Fruit fly (Drosophila melanogaster): ENCODE data around the gene RpL10Ab.

Gene RpL10Ab

DNA sequence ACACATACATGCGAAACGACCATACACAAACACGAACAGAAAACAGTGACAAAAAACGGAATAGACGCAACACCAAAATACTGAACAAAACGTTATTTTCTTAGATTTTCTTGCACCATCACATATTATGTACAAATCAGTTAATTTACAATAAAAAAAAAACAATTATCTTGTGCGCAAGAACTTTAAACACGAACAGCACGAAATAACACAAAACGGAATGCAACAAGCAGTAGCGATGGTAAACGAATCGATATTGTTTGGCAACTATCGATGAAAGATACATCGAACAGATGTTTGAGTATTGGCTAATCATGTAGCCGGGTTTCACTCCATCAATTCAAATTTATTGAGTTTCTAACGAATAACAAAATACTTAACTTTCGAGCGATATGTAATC, 32.9 kb upstream of the RpL10Ab start, which contains the start of gene Pi3K68D:
Pi3K68D (minus strand) TSS at position 241 of the 400 bp plus-strand sequence.
- TF ChIP-seq Sox14 (GFP tag; optimal IDR thresholded peaks at IDR 0.05) (peak; percentile 20), Sox102F (GFP tag; optimal IDR thresholded peaks at IDR 0.05) (no peak)

DNA sequence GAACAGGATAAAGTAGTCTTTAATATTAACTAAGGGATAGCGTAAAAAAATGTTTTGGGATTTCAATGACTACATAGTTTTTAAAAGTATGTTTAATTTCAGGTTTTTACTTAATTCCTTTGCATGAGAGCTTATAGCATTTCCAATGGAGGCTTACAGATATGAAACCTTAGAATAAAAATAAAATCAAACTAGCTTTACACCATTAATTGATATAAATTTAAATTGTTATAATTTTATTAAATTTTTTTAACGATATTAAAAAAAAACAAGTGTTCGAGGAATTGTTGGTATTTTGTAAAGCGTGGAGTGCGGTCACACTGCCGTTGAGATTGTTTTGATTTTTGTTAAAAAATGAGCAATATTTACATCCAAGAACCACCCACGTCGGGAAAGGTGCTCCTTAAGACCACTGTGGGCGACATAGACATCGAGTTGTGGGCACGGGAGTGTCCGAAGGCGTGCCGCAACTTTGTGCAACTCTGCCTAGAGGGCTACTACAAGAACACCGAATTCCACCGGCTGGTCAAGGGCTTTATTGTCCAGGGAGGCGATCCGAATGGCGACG, 29.3 kb upstream of the RpL10Ab start, which contains the start of the genes twy and CG10907:
twy (minus strand) TSS at position 51 of the 568 bp plus-strand sequence.
CG10907 (plus strand) TSS at position 282 of the 568 bp plus-strand sequence.
- TF ChIP-seq CG9139 (GFP tag; optimal IDR thresholded peaks at IDR 0.05), result no peak

DNA sequence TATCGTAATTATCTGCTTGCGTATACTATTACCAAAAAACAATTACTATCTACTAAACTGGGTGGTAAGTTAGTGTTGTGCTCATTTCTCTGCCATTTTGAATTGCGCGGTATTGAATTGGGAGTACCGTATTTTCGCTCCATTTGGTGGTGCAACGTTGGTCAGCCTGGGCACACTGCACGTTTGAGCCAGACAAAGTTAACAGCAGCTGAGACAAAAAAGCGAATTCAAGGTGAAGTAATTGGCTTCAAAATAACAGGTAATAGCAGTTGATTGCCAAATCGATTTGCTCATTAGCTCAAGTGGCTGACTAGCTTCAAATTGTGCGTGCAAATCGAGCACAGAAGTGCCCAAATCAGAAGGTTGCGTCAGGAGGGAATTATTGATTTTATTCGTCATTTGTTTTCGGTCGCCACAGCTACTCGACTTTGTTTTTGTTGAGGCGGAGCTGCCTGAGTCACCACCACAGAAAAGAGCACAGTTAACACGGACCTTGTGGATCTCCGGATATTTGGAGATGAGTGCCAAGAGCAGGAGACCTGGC, 27.1 kb upstream of the RpL10Ab start, which contains the start of gene Klp68D:
Klp68D (plus strand) TSS at position 175 of the 544 bp plus-strand sequence.
- TF ChIP-seq spab (GFP tag; optimal IDR thresholded peaks at IDR 0.05), result no peak
- TF ChIP-seq Smox (GFP tag; optimal IDR thresholded peaks at IDR 0.05), result no peak
- TF ChIP-seq Sox14 (GFP tag; optimal IDR thresholded peaks at IDR 0.05), result no peak
- TF ChIP-seq dsx (GFP tag; optimal IDR thresholded peaks at IDR 0.05; ENCODE audit: poor library complexity, severe bottlenecking), result no peak
- TF ChIP-seq CG8319 (GFP tag; optimal IDR thresholded peaks at IDR 0.05), result no peak
- TF ChIP-seq Ets96B (tag; optimal IDR thresholded peaks at IDR 0.05), result no peak
- no peak for TF ChIP-seq CG34406 (GFP tag; optimal IDR thresholded peaks at IDR 0.05)
- TF ChIP-seq Eip75B (GFP tag; optimal IDR thresholded peaks at IDR 0.05), result no peak
- no peak for TF ChIP-seq svp (GFP tag)
- TF ChIP-seq CG4318 (GFP tag; optimal IDR thresholded peaks at IDR 0.05), result no peak
- TF ChIP-seq CG8119 (GFP tag; IDR thresholded peaks at IDR 0.05), result no peak
- TF ChIP-seq cyc (GFP tag; optimal IDR thresholded peaks at IDR 0.05), result no peak
- TF ChIP-seq Eip78C (GFP tag), result no peak
- no peak for TF ChIP-seq CG6163 (GFP tag; IDR thresholded peaks at IDR 0.05)

DNA sequence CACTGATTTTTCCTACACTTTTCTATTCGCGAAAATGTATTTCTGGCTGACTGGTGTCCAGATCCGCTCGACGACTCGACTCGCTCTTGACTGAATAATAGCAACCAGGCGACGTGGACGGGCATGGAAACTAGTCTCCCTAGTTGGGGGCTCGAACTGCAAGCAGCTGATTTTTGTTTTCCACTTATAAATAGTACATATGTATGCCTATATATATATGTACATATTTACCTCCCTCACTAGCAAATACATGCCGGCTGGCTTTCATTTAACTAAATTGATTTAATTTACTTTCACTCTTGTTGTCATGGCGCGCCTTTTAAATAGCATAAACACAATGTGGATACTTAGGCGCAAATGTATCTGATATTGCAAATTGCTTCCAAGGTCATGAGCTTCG, 21.9 kb upstream of the RpL10Ab start, which contains the start of gene Gcat:
Gcat (minus strand) TSS at position 101 of the 400 bp plus-strand sequence.
- TF ChIP-seq Ets21C (GFP tag; optimal IDR thresholded peaks at IDR 0.05) (no peak), vri (GFP tag; optimal IDR thresholded peaks at IDR 0.05) (no peak), pdm3 (GFP tag; optimal IDR thresholded peaks at IDR 0.05) (no peak), Sox14 (GFP tag; optimal IDR thresholded peaks at IDR 0.05) (no peak), cyc (GFP tag; optimal IDR thresholded peaks at IDR 0.05) (no peak), CG32006 (GFP tag; optimal IDR thresholded peaks at IDR 0.05) (no peak), Hr4 (GFP tag; optimal IDR thresholded peaks at IDR 0.05) (no peak)

DNA sequence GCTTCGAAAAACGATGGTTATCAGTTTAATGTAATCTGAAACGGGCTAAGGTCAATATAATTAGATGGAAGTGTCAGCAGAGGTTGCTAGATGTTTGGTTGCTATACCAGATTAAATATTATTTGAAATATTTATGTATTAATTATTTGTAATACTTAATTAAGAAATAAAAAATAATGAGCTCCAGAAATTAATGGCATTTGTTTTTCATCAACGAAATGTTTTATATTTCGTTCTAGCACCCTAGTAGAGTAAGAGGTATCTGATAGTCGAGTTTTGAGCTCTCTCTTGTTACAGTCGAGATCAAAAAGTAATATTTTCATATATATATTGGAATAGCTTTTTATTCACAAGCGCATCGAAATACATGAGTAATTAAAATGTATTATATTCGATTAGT, 21.0 kb upstream of the RpL10Ab start:
- no peak for TF ChIP-seq CG11902 (GFP tag; optimal IDR thresholded peaks at IDR 0.05)
- no peak for TF ChIP-seq fkh (GFP tag; optimal IDR thresholded peaks at IDR 0.05)
- TF ChIP-seq Hr39 (GFP tag; optimal IDR thresholded peaks at IDR 0.05), result no peak

DNA sequence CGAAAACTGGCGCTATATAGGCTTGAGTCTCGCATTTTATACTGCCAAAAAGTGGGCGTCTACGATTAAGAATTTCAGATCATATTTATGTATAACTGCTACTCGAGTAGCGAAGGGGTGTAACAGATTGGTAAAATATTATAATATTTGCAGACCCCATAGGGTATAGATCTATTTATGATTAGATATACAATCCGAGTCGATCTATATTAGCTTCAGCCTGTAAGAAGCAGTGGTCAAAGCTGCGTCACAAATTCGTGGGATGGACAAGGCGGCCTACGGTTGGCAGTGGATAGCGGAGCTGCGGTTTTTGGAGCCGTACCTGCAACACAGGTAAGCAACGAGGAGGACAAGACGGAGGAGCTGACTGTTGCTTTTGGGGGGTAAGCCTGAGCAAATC, 8.0 kb upstream of the RpL10Ab start, which contains the start of gene Cubn2:
Cubn2 (minus strand) TSS at position 101 of the 400 bp plus-strand sequence.
- TF ChIP-seq ss (GFP tag; optimal IDR thresholded peaks at IDR 0.05) (no peak), Hr38 (GFP tag; optimal IDR thresholded peaks at IDR 0.05) (no peak), CG8319 (GFP tag; optimal IDR thresholded peaks at IDR 0.05) (no peak), CG6163 (GFP tag; IDR thresholded peaks at IDR 0.05) (no peak), CG6276 (GFP tag; optimal IDR thresholded peaks at IDR 0.05) (no peak), CG6808 (GFP tag; optimal IDR thresholded peaks at IDR 0.05) (no peak), CG6792 (GFP tag; optimal IDR thresholded peaks at IDR 0.05) (no peak), Hr39 (GFP tag; optimal IDR thresholded peaks at IDR 0.05) (no peak), Eip78C (GFP tag) (no peak), Eip75B (GFP tag; optimal IDR thresholded peaks at IDR 0.05) (no peak), CG10631 (GFP tag; optimal IDR thresholded peaks at IDR 0.05) (no peak), Ets96B (tag; optimal IDR thresholded peaks at IDR 0.05) (no peak), CG32006 (GFP tag; optimal IDR thresholded peaks at IDR 0.05) (no peak), CG8632 (GFP tag; optimal IDR thresholded peaks at IDR 0.05) (no peak), dac (GFP tag; optimal IDR thresholded peaks at IDR 0.05) (no peak), CG11762 (GFP tag; optimal IDR thresholded peaks at IDR 0.05; ENCODE audit: insufficient read depth) (no peak)
